Worm (Caenorhabditis elegans) whole organism, midembryonic: ENCODE data around the gene C52G5.3.

ENCODE experiments used
- T22C8.4 ChIP-seq: fragments of 200-800 bp; sonication (Bioruptor generic); IDR thresholded peaks from 2 replicates; pipeline ENCODE4 v1.3.6; 2022; ENCODE audit warnings: missing genetic modification characterization, missing compliant biosample characterization
- cog-1 ChIP-seq: sonication (generic microtip); optimal IDR thresholded peaks from 2 replicates; lab custom pipeline; 2016; ENCODE audit warnings: missing genetic modification characterization, missing compliant biosample characterization
- flt-1 ChIP-seq: fragments of 200-800 bp; sonication (Bioruptor generic); IDR thresholded peaks from 2 replicates; pipeline ENCODE4 v1.3.6; 2022; ENCODE audit warnings: missing genetic modification characterization, missing compliant biosample characterization
- klf-2 ChIP-seq: fragments of 200-800 bp; sonication (Bioruptor generic); conservative IDR thresholded peaks from 2 replicates; pipeline ENCODE4 v1.3.6; 2022; ENCODE audit warnings: missing genetic modification reagents, missing genetic modification characterization, missing compliant biosample characterization
- med-1 ChIP-seq: sonication (generic microtip); optimal IDR thresholded peaks from 2 replicates; lab custom pipeline; 2017; ENCODE audit warnings: missing genetic modification characterization, mild to moderate bottlenecking, missing compliant biosample characterization, antibody characterized with exemption, missing genetic modification reagents; ENCODE audit not compliant: insufficient read depth
- ref-1 ChIP-seq: fragments of 200-800 bp; sonication (Bioruptor generic); conservative IDR thresholded peaks from 2 replicates; pipeline ENCODE4 v1.3.6; 2022; ENCODE audit warnings: missing genetic modification reagents, missing genetic modification characterization, missing compliant biosample characterization
- tab-1 ChIP-seq: fragments of 200-800 bp; sonication (Bioruptor generic); IDR thresholded peaks from 2 replicates; pipeline ENCODE4 v1.3.6; 2022; ENCODE audit warnings: missing genetic modification characterization, missing compliant biosample characterization
- ztf-23 ChIP-seq: fragments of 200-800 bp; sonication (Bioruptor generic); IDR thresholded peaks from 2 replicates; pipeline ENCODE4 v1.3.6; 2022; ENCODE audit warnings: missing genetic modification reagents, missing genetic modification characterization, missing compliant biosample characterization
- ztf-29 ChIP-seq: fragments of 200-800 bp; sonication (Bioruptor generic); IDR thresholded peaks from 2 replicates; pipeline ENCODE4 v1.3.6; 2022; ENCODE audit warnings: missing genetic modification reagents, missing genetic modification characterization, missing compliant biosample characterization

Gene C52G5.3

ce11 chrX:12825174-12825573, 20.8 kb downstream of the C52G5.3 start:
- TF ChIP-seq ztf-29 (GFP tag; lab: Robert Waterston, UW): no peak
- TF ChIP-seq med-1 (GFP tag; lab: Kevin White, UChicago): no peak
- TF ChIP-seq cog-1 (tag; lab: Kevin White, UChicago): no peak

DNA sequence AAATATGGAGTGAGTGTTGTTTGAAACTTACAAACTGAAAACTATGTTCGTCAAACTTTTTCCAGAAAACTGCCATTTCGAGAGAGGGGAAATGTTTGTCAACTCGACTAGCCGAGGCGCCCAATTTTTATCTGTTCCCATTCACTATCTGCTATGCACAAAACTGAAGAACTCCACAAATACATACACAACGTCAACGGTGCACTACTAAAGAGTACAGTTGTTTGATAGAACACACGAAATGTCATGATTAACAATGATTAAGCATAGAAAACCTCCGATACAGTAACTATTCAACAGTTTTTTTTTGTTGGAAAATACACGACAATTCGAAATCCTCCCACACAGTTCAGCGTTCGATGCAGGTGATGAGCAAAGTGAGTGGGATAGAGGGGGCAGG, 26.4 kb downstream of the C52G5.3 start:
- TF ChIP-seq med-1 (GFP tag; lab: Kevin White, UChicago): no peak
- TF ChIP-seq flt-1: no peak
- no peak for TF ChIP-seq ztf-23 (GFP tag; lab: Robert Waterston, UW)
- TF ChIP-seq klf-2: no peak
- no peak for TF ChIP-seq ref-1 (GFP tag; lab: Robert Waterston, UW)
- TF ChIP-seq T22C8.4 (GFP tag; lab: Robert Waterston, UW): no peak
- TF ChIP-seq ztf-29 (GFP tag; lab: Robert Waterston, UW): no peak
- TF ChIP-seq cog-1 (tag; lab: Kevin White, UChicago): no peak
- TF ChIP-seq tab-1 (GFP tag; lab: Robert Waterston, UW): no peak

ce11 chrX:12818768-12819167, 27.2 kb downstream of the C52G5.3 start:
- TF ChIP-seq tab-1 (GFP tag; lab: Robert Waterston, UW) (no peak), T22C8.4 (GFP tag; lab: Robert Waterston, UW) (no peak), flt-1 (no peak), ztf-23 (GFP tag; lab: Robert Waterston, UW) (no peak), klf-2 (no peak), ztf-29 (GFP tag; lab: Robert Waterston, UW) (no peak), med-1 (GFP tag; lab: Kevin White, UChicago) (no peak), cog-1 (tag; lab: Kevin White, UChicago) (no peak), ref-1 (GFP tag; lab: Robert Waterston, UW) (no peak)

ce11 chrX:12815367-12815766, 30.6 kb downstream of the C52G5.3 start:
- no peak for TF ChIP-seq ztf-23 (GFP tag; lab: Robert Waterston, UW)
- TF ChIP-seq klf-2: no peak
- TF ChIP-seq tab-1 (GFP tag; lab: Robert Waterston, UW): no peak
- no peak for TF ChIP-seq flt-1
- TF ChIP-seq ztf-29 (GFP tag; lab: Robert Waterston, UW): no peak
- TF ChIP-seq cog-1 (tag; lab: Kevin White, UChicago): no peak
- TF ChIP-seq T22C8.4 (GFP tag; lab: Robert Waterston, UW): no peak
- TF ChIP-seq ref-1 (GFP tag; lab: Robert Waterston, UW): no peak

DNA sequence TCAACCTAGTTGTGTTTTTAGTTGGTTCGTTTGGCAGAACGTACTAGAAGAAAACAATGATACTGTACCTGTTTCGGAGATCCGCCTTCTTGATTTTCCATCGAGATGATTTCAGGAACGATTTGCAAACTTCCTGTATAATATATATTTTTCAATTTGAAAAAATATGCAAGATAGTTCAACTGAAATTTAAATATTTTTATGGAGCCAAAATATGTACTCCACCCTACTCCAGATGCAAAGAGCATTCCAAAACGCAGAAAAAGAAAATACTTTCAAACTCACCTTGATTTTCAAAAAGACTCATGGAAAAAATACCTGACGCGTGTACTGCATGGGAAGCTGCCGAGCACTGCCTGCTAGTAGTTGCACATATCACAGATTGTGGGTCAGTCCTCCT, 32.4 kb downstream of the C52G5.3 start, which contains the start of gene gei-3:
Gene gei-3 (minus strand): TSS at position 101 of the 400 bp plus-strand sequence.
- TF ChIP-seq T22C8.4 (GFP tag; lab: Robert Waterston, UW): no peak
- no peak for TF ChIP-seq ztf-29 (GFP tag; lab: Robert Waterston, UW)
- TF ChIP-seq tab-1 (GFP tag; lab: Robert Waterston, UW): no peak
- no peak for TF ChIP-seq med-1 (GFP tag; lab: Kevin White, UChicago)
- TF ChIP-seq flt-1: no peak
- TF ChIP-seq ref-1 (GFP tag; lab: Robert Waterston, UW): no peak
- TF ChIP-seq ztf-23 (GFP tag; lab: Robert Waterston, UW): no peak
- TF ChIP-seq cog-1 (tag; lab: Kevin White, UChicago): no peak
- no peak for TF ChIP-seq klf-2

DNA sequence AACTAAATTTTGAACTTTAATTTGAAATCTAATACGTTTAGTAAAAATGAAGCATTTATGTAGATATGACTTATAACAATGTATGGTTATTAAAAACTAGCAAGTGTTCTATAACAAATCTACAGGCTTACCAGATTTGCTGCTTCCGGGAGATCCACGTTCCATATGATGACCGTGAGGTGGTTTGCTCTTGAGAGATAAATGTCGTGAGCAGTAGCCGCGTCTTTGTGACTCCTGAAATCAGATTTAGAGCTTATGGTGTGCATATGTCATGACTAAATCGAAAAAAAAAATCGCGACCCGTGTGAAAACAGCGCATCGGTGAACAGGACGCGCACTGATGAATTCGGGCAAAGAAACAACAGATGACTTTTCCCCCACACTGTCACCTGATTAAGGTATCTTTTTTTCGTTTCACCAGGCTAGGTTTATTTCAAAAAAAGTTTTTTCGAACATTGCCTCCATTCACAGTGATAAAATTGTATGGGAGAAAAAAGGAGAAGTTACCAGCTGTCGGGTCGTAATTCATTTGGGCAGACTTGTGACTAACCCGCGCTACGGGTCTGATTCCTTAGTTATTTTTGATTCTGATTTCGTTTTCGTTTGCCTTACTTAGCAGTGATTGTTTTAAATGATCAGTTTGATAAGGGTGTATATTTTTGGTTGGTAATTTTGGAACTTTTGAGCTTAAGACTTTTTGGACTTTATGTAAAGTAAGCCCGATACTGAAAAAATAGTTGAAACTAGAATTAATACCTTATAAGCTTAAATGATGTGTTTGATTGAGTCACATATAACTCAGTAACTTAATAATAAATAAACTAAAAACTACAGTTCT, 37.6 kb downstream of the C52G5.3 start, which contains the start of gene nhr-27:
Gene nhr-27 (minus strand): TSS at position 234 of the 838 bp plus-strand sequence.
- no peak for TF ChIP-seq cog-1 (tag; lab: Kevin White, UChicago)
- no peak for TF ChIP-seq T22C8.4 (GFP tag; lab: Robert Waterston, UW)
- no peak for TF ChIP-seq ztf-29 (GFP tag; lab: Robert Waterston, UW)

ce11 chrX:12806926-12807325, 39.0 kb downstream of the C52G5.3 start:
- TF ChIP-seq flt-1 (no peak), T22C8.4 (GFP tag; lab: Robert Waterston, UW) (no peak), ref-1 (GFP tag; lab: Robert Waterston, UW) (no peak), ztf-23 (GFP tag; lab: Robert Waterston, UW) (no peak), ztf-29 (GFP tag; lab: Robert Waterston, UW) (no peak), tab-1 (GFP tag; lab: Robert Waterston, UW) (no peak), klf-2 (no peak), cog-1 (tag; lab: Kevin White, UChicago) (no peak), med-1 (GFP tag; lab: Kevin White, UChicago) (no peak)

DNA sequence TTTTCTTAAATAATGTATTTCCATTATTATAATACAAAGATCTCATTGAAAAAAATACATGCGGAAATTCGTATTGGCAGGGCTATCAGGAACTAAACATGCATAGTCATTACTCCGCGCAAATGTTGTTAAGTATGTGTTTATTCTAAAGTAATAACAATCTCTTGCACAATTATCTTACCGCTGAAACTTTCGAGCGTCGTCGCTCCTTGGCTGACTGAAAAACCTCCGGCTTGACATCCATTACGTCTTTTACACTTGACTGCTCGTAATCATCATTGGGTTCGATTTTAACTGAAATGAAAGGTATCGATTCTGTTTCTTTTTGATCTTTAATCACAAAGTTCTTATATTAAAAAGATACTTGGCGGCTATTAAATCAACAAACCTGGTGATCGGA, 46.1 kb downstream of the C52G5.3 start:
- TF ChIP-seq ztf-23 (GFP tag; lab: Robert Waterston, UW) (no peak), ref-1 (GFP tag; lab: Robert Waterston, UW) (no peak), tab-1 (GFP tag; lab: Robert Waterston, UW) (no peak), flt-1 (no peak), cog-1 (tag; lab: Kevin White, UChicago) (no peak), med-1 (GFP tag; lab: Kevin White, UChicago) (no peak), ztf-29 (GFP tag; lab: Robert Waterston, UW) (no peak), klf-2 (no peak), T22C8.4 (GFP tag; lab: Robert Waterston, UW) (no peak)
